Worm (Caenorhabditis elegans) whole organism, L4 larva: ENCODE data around the gene W02A2.9.

ENCODE experiments used
- R02D3.7 ChIP-seq: fragments of 150-350 bp; sonication (generic microtip); optimal IDR thresholded peaks from 3 replicates; lab custom pipeline; 2014; ENCODE audit warnings: missing biosample characterization, missing genetic modification characterization
- ces-1 ChIP-seq: fragments of 150-350 bp; sonication (generic microtip); optimal IDR thresholded peaks from 4 replicates; lab custom pipeline; 2014; ENCODE audit warnings: missing biosample characterization, missing genetic modification reagents, missing genetic modification characterization
- ctbp-1 ChIP-seq: fragments of 200-800 bp; sonication (Bioruptor generic); IDR thresholded peaks from 2 replicates; pipeline ENCODE4 v1.3.6; 2022; ENCODE audit warnings: missing genetic modification reagents, missing genetic modification characterization, missing compliant biosample characterization
- daf-8 ChIP-seq: fragments of 200-800 bp; sonication (Bioruptor generic); IDR thresholded peaks from 2 replicates; pipeline ENCODE4 v1.3.6; 2022; ENCODE audit warnings: missing genetic modification characterization, missing compliant biosample characterization
- fos-1 ChIP-seq: fragments of 150-350 bp; optimal IDR thresholded peaks from 2 replicates; lab custom pipeline; 2014; ENCODE audit warnings: missing biosample characterization, missing genetic modification characterization
- jun-1 ChIP-seq: fragments of 150-350 bp; optimal IDR thresholded peaks from 2 replicates; lab custom pipeline; 2014; ENCODE audit warnings: missing biosample characterization, missing genetic modification reagents, missing genetic modification characterization
- lsy-2 ChIP-seq, 2 experiments: fragments of 150-350 bp in 1 of 2; sonication (generic microtip) in 1 of 2; optimal IDR thresholded peaks; 2 replicates each; lab custom pipeline; 2014 to 2017; ENCODE audit warnings: missing biosample characterization in 2 of 2, missing genetic modification characterization in 2 of 2
- nhr-25 ChIP-seq: sonication (generic microtip); optimal IDR thresholded peaks from 2 replicates; lab custom pipeline; 2017; ENCODE audit warnings: missing genetic modification characterization, mild to moderate bottlenecking, missing compliant biosample characterization, antibody characterized with exemption, moderate library complexity, borderline replicate concordance; ENCODE audit not compliant: insufficient read depth
- pha-4 ChIP-seq, 2 experiments: fragments of 150-350 bp in 1 of 2; fragments of 200-800 bp in 1 of 2; sonication (Bioruptor generic) in 1 of 2; IDR thresholded peaks in 1 of 2; optimal IDR thresholded peaks in 1 of 2; 2 replicates each; pipeline versions ENCODE4 v1.3.6 to Lab custom; 2014 to 2022; ENCODE audit warnings: missing genetic modification characterization in 2 of 2, missing genetic modification reagents in 2 of 2, missing biosample characterization in 1 of 2, missing compliant biosample characterization in 1 of 2
- set-16 ChIP-seq: fragments of 200-800 bp; sonication (Bioruptor generic); IDR thresholded peaks from 2 replicates; pipeline ENCODE4 v1.3.6; 2022; ENCODE audit warnings: missing genetic modification reagents, missing genetic modification characterization, missing compliant biosample characterization
- unc-39 ChIP-seq: sonication (generic microtip); optimal IDR thresholded peaks from 2 replicates; lab custom pipeline; 2017; ENCODE audit warnings: missing biosample characterization, missing genetic modification characterization

- TF ChIP-seq lsy-2 (tag; optimal IDR thresholded peaks at IDR 0.05; lab: Kevin White, UChicago) (no peak), jun-1 (tag; lab: Kevin White, UChicago) (no peak), ces-1 (GFP tag; lab: Kevin White, UChicago) (no peak), ctbp-1 (no peak), set-16 (GFP tag; lab: Robert Waterston, UW) (peak; percentile 74), unc-39 (no peak), nhr-25 (no peak), daf-8 (no peak), fos-1 (tag; lab: Kevin White, UChicago) (no peak), pha-4 (GFP tag; IDR thresholded peaks at IDR 0.05; lab: Robert Waterston, UW) (peak; percentile 34; the same call in 1 of the 2 replicates), pha-4 (tag; optimal IDR thresholded peaks at IDR 0.05; lab: Kevin White, UChicago) (no peak), R02D3.7 (no peak)
Measured at ce11 chrIV:13300109-13300508, 47.4 kb upstream of the W02A2.9 start, which contains the start of gene kdp-1.
